Worm (Caenorhabditis elegans) whole organism, L1 larva: ENCODE measurements around the gene T13C5.6.

Experiments
- C04F5.9 ChIP-seq: sonication (generic microtip); optimal IDR thresholded peaks from 2 replicates; lab custom pipeline; 2016; ENCODE audit warnings: missing genetic modification characterization, missing compliant biosample characterization
- C16A3.4 ChIP-seq: fragments of 150-350 bp; optimal IDR thresholded peaks from 2 replicates; lab custom pipeline; 2014; ENCODE audit warnings: missing biosample characterization, missing genetic modification characterization
- C34B4.2 ChIP-seq: sonication (generic microtip); optimal IDR thresholded peaks from 2 replicates; lab custom pipeline; 2017; ENCODE audit warnings: mild to moderate bottlenecking, missing genetic modification characterization, missing compliant biosample characterization
- F16B12.6 ChIP-seq: fragments of 150-350 bp; optimal IDR thresholded peaks from 2 replicates; lab custom pipeline; 2014; ENCODE audit warnings: missing biosample characterization, missing genetic modification characterization
- Y116A8C.19 ChIP-seq: sonication (generic microtip); optimal IDR thresholded peaks from 2 replicates; lab custom pipeline; 2016; ENCODE audit warnings: missing compliant biosample characterization, missing genetic modification characterization, borderline replicate concordance
- ama-1 ChIP-seq: fragments of 150-350 bp; optimal IDR thresholded peaks from 2 replicates; lab custom pipeline; 2014
- blmp-1 ChIP-seq: fragments of 150-350 bp; optimal IDR thresholded peaks from 2 replicates; lab custom pipeline; 2014; ENCODE audit warnings: missing biosample characterization, missing genetic modification characterization
- ceh-8 ChIP-seq: fragments of 200-800 bp; sonication (Bioruptor generic); optimal IDR thresholded peaks from 2 replicates; lab custom pipeline; 2018; ENCODE audit warnings: mild to moderate bottlenecking, missing genetic modification characterization, moderate library complexity, missing compliant biosample characterization
- ceh-88 ChIP-seq: fragments of 200-800 bp; sonication (Bioruptor generic); IDR thresholded peaks from 2 replicates; pipeline ENCODE4 v1.3.6; 2022; ENCODE audit warnings: missing genetic modification characterization, missing compliant biosample characterization
- dsc-1 ChIP-seq: sonication (generic microtip); optimal IDR thresholded peaks from 2 replicates; lab custom pipeline; 2016; ENCODE audit warnings: mild to moderate bottlenecking, missing genetic modification characterization, missing compliant biosample characterization
- efl-3 ChIP-seq: fragments of 200-800 bp; sonication (Bioruptor generic); optimal IDR thresholded peaks from 2 replicates; lab custom pipeline; 2018; ENCODE audit warnings: mild to moderate bottlenecking, missing genetic modification characterization, missing compliant biosample characterization
- egl-13 ChIP-seq: sonication (generic microtip); optimal IDR thresholded peaks from 2 replicates; lab custom pipeline; 2016; ENCODE audit warnings: missing genotype, missing genetic modification reagents, missing genetic modification characterization, missing compliant biosample characterization
- egl-27 ChIP-seq, 2 experiments: fragments of 150-350 bp in 1 of 2; sonication (generic microtip); optimal IDR thresholded peaks; 3 replicates each; lab custom pipeline; 2017 to 2018; ENCODE audit warnings: missing biosample characterization in 2 of 2, missing genetic modification characterization in 2 of 2, missing genetic modification reagents in 2 of 2
- elt-2 ChIP-seq: sonication (generic microtip); optimal IDR thresholded peaks from 2 replicates; lab custom pipeline; 2016; ENCODE audit warnings: missing genetic modification characterization, mild to moderate bottlenecking, inconsistent platforms, missing compliant biosample characterization, missing genetic modification reagents
- elt-3 ChIP-seq, 6 experiments: fragments of 150-350 bp in 1 of 6; sonication (generic microtip); optimal IDR thresholded peaks; 2 replicates each; lab custom pipeline; 2017 to 2018; ENCODE audit warnings: missing biosample characterization in 6 of 6, missing genetic modification characterization in 6 of 6, inconsistent platforms in 1 of 6
- ets-5 ChIP-seq: fragments of 200-800 bp; sonication (Bioruptor generic); IDR thresholded peaks from 2 replicates; pipeline ENCODE4 v1.3.6; 2022; ENCODE audit warnings: missing genetic modification characterization, missing compliant biosample characterization
- fkh-10 ChIP-seq: sonication (generic microtip); optimal IDR thresholded peaks from 2 replicates; lab custom pipeline; 2017; ENCODE audit warnings: missing biosample characterization, missing genetic modification reagents, missing genetic modification characterization
- fkh-4 ChIP-seq: sonication (generic microtip); optimal IDR thresholded peaks from 2 replicates; lab custom pipeline; 2016; ENCODE audit warnings: missing compliant biosample characterization, missing genetic modification characterization, borderline replicate concordance
- fkh-8 ChIP-seq: sonication (generic microtip); optimal IDR thresholded peaks from 2 replicates; lab custom pipeline; 2016; ENCODE audit warnings: mild to moderate bottlenecking, missing genetic modification characterization, missing compliant biosample characterization
- fos-1 ChIP-seq: fragments of 150-350 bp; optimal IDR thresholded peaks from 2 replicates; lab custom pipeline; 2014; ENCODE audit warnings: missing biosample characterization, missing genetic modification characterization
- grh-1 ChIP-seq: fragments of 200-800 bp; sonication (Bioruptor generic); IDR thresholded peaks from 2 replicates; pipeline ENCODE4 v1.3.6; 2022; ENCODE audit warnings: missing genetic modification reagents, missing genetic modification characterization, missing compliant biosample characterization
- hlh-17 ChIP-seq: fragments of 200-800 bp; sonication (Bioruptor generic); optimal IDR thresholded peaks from 2 replicates; lab custom pipeline; 2018; ENCODE audit warnings: missing genetic modification characterization, mild to moderate bottlenecking, missing compliant biosample characterization, moderate library complexity, borderline replicate concordance
- isw-1 ChIP-seq: fragments of 200-800 bp; sonication (Bioruptor generic); IDR thresholded peaks from 2 replicates; pipeline ENCODE4 v1.3.6; 2022; ENCODE audit warnings: missing genetic modification characterization, missing compliant biosample characterization
- jun-1 ChIP-seq: fragments of 150-350 bp; optimal IDR thresholded peaks from 2 replicates; lab custom pipeline; 2014; ENCODE audit warnings: missing biosample characterization, missing genetic modification reagents, missing genetic modification characterization
- lin-13 ChIP-seq: fragments of 150-350 bp; optimal IDR thresholded peaks from 2 replicates; lab custom pipeline; 2014; ENCODE audit warnings: missing biosample characterization, missing genetic modification reagents, missing genetic modification characterization
- lin-14 ChIP-seq: fragments of 200-800 bp; sonication (Bioruptor generic); optimal IDR thresholded peaks from 2 replicates; lab custom pipeline; 2018; ENCODE audit warnings: mild to moderate bottlenecking, missing genetic modification characterization, moderate library complexity, missing compliant biosample characterization
- lin-35 ChIP-seq, 2 experiments: fragments of 150-350 bp; optimal IDR thresholded peaks; 2 replicates each; lab custom pipeline; 2014; ENCODE audit warnings: missing biosample characterization in 2 of 2, missing genetic modification characterization in 2 of 2, missing genetic modification reagents in 2 of 2
- lin-39 ChIP-seq: fragments of 150-350 bp; optimal IDR thresholded peaks from 2 replicates; lab custom pipeline; 2014; ENCODE audit warnings: missing biosample characterization, missing genetic modification reagents, missing genetic modification characterization
- lir-3 ChIP-seq: sonication (generic microtip); optimal IDR thresholded peaks from 2 replicates; lab custom pipeline; 2016; ENCODE audit warnings: mild to moderate bottlenecking, missing genetic modification characterization, moderate library complexity, missing compliant biosample characterization; ENCODE audit not compliant: poor library complexity
- lsy-2 ChIP-seq, 2 experiments: fragments of 150-350 bp; optimal IDR thresholded peaks; 2 replicates each; lab custom pipeline; 2014; ENCODE audit warnings: missing biosample characterization in 2 of 2, missing genetic modification characterization in 2 of 2
- mdl-1 ChIP-seq, 2 experiments: fragments of 150-350 bp; optimal IDR thresholded peaks; 2 replicates each; lab custom pipeline; 2014 to 2017; ENCODE audit warnings: missing biosample characterization in 2 of 2, missing genetic modification characterization in 2 of 2, inconsistent platforms in 1 of 2
- nhr-237 ChIP-seq: fragments of 150-350 bp; optimal IDR thresholded peaks from 2 replicates; lab custom pipeline; 2014; ENCODE audit warnings: missing biosample characterization, missing genetic modification characterization
- nhr-76 ChIP-seq: sonication (generic microtip); optimal IDR thresholded peaks from 2 replicates; lab custom pipeline; 2017; ENCODE audit warnings: missing biosample characterization, missing genetic modification characterization
- nhr-77 ChIP-seq: fragments of 150-350 bp; optimal IDR thresholded peaks from 2 replicates; lab custom pipeline; 2014; ENCODE audit warnings: missing biosample characterization, missing genetic modification characterization
- nhr-84 ChIP-seq: sonication (generic microtip); optimal IDR thresholded peaks from 2 replicates; lab custom pipeline; 2017; ENCODE audit warnings: missing biosample characterization, missing genetic modification characterization
- nhr-85 ChIP-seq: sonication (generic microtip); peaks from one replicate; lab custom pipeline; 2016; ENCODE audit warnings: missing genetic modification characterization, inconsistent platforms, missing compliant biosample characterization
- nhr-90 ChIP-seq: sonication (generic microtip); optimal IDR thresholded peaks from 2 replicates; lab custom pipeline; 2016; ENCODE audit warnings: mild to moderate bottlenecking, missing genetic modification characterization, missing compliant biosample characterization; ENCODE audit not compliant: poor library complexity
- pag-3 ChIP-seq: sonication (generic microtip); optimal IDR thresholded peaks from 2 replicates; lab custom pipeline; 2017; ENCODE audit warnings: missing genetic modification characterization, mild to moderate bottlenecking, missing compliant biosample characterization, antibody characterized with exemption, borderline replicate concordance; ENCODE audit not compliant: insufficient read depth
- pqm-1 ChIP-seq: sonication (generic microtip); optimal IDR thresholded peaks from 3 replicates; lab custom pipeline; 2017; ENCODE audit warnings: missing biosample characterization, missing genetic modification characterization
- rnt-1 ChIP-seq: sonication (generic microtip); optimal IDR thresholded peaks from 2 replicates; lab custom pipeline; 2016; ENCODE audit warnings: mild to moderate bottlenecking, missing genetic modification characterization, moderate library complexity, missing compliant biosample characterization
- skn-1 ChIP-seq: fragments of 150-350 bp; optimal IDR thresholded peaks from 2 replicates; lab custom pipeline; 2014; ENCODE audit warnings: missing biosample characterization, missing genetic modification characterization
- snu-23 ChIP-seq: sonication (generic microtip); optimal IDR thresholded peaks from 2 replicates; lab custom pipeline; 2016; ENCODE audit warnings: missing genetic modification characterization, missing compliant biosample characterization
- sptf-1 ChIP-seq: fragments of 150-350 bp; optimal IDR thresholded peaks from 2 replicates; lab custom pipeline; 2014; ENCODE audit warnings: missing biosample characterization, missing genetic modification characterization
- swsn-7 ChIP-seq: sonication (generic microtip); optimal IDR thresholded peaks from 2 replicates; lab custom pipeline; 2016; ENCODE audit warnings: missing genetic modification characterization, missing compliant biosample characterization
- tbx-2 ChIP-seq: sonication (generic microtip); optimal IDR thresholded peaks from 2 replicates; lab custom pipeline; 2016; ENCODE audit warnings: missing genetic modification characterization, missing compliant biosample characterization
- tlp-1 ChIP-seq: fragments of 150-350 bp; optimal IDR thresholded peaks from 2 replicates; lab custom pipeline; 2014; ENCODE audit warnings: missing biosample characterization, missing genetic modification characterization
- unc-62 ChIP-seq: fragments of 150-350 bp; optimal IDR thresholded peaks from 2 replicates; lab custom pipeline; 2014; ENCODE audit warnings: missing biosample characterization, missing genetic modification reagents, missing genetic modification characterization
- unc-86 ChIP-seq: sonication (generic microtip); optimal IDR thresholded peaks from 2 replicates; lab custom pipeline; 2016; ENCODE audit warnings: missing genetic modification characterization, missing compliant biosample characterization
- unc-98 ChIP-seq: fragments of 200-800 bp; sonication (Bioruptor generic); IDR thresholded peaks from 2 replicates; pipeline ENCODE4 v1.3.6; 2022; ENCODE audit warnings: missing genetic modification characterization, missing compliant biosample characterization
- zip-4 ChIP-seq: fragments of 200-800 bp; sonication (Bioruptor generic); optimal IDR thresholded peaks from 2 replicates; lab custom pipeline; 2018; ENCODE audit warnings: mild to moderate bottlenecking, missing genetic modification characterization, moderate library complexity, missing compliant biosample characterization
- ztf-11 ChIP-seq, 2 experiments: sonication (generic microtip); optimal IDR thresholded peaks; 2 replicates each; lab custom pipeline; 2016 to 2017; ENCODE audit warnings: missing genetic modification characterization in 2 of 2, missing biosample characterization in 1 of 2, missing compliant biosample characterization in 1 of 2

The T13C5.6 gene

ce11 chrX:6248778-6249658 lies 41.5 kb upstream of the T13C5.6 start (continued):
- TF ChIP-seq C16A3.4 (tag; lab: Kevin White, UChicago) (no peak), egl-27 (tag; optimal IDR thresholded peaks at IDR 0.05; lab: Kevin White, UChicago) (no peak), fos-1 (tag; lab: Kevin White, UChicago) (no peak), jun-1 (tag; lab: Kevin White, UChicago) (no peak), unc-98 (GFP tag; lab: Robert Waterston, UW) (no peak), F16B12.6 (tag; lab: Kevin White, UChicago) (no peak), Y116A8C.19 (tag; lab: Kevin White, UChicago) (no peak), nhr-76 (tag; lab: Kevin White, UChicago) (no peak), tlp-1 (no peak), fkh-8 (peak; percentile 36), pag-3 (tag; lab: Kevin White, UChicago) (peak; percentile 28), C34B4.2 (tag; lab: Kevin White, UChicago) (no peak), ceh-88 (no peak), lin-13 (GFP tag; lab: Kevin White, UChicago) (no peak), elt-2 (tag; lab: Kevin White, UChicago) (peak; percentile 37), fkh-4 (tag; lab: Kevin White, UChicago) (no peak), sptf-1 (tag; lab: Kevin White, UChicago) (no peak), lir-3 (tag; lab: Kevin White, UChicago) (no peak), dsc-1 (tag; lab: Kevin White, UChicago) (no peak), ets-5 (GFP tag; lab: Robert Waterston, UW) (no peak), tbx-2 (no peak), C04F5.9 (tag; lab: Kevin White, UChicago) (no peak), lin-35 (GFP tag; optimal IDR thresholded peaks at IDR 0.05; lab: Kevin White, UChicago) (no peak), ceh-8 (no peak), snu-23 (GFP tag; lab: Kevin White, UChicago) (no peak), swsn-7 (no peak), ztf-11 (tag; optimal IDR thresholded peaks at IDR 0.05; lab: Kevin White, UChicago) (no peak), nhr-237 (tag; lab: Kevin White, UChicago) (no peak), nhr-90 (no peak), unc-86 (tag; lab: Kevin White, UChicago) (peak; percentile 61), fkh-10 (GFP tag; lab: Kevin White, UChicago) (peak; percentile 66), ama-1 (lab: Kevin White, UChicago) (no peak), lin-14 (GFP tag; lab: Kevin White, UChicago) (peak; percentile 77), nhr-84 (tag; lab: Kevin White, UChicago) (no peak), nhr-77 (no peak), skn-1 (tag; lab: Kevin White, UChicago) (no peak), grh-1 (GFP tag; lab: Robert Waterston, UW) (no peak), elt-3 (tag; optimal IDR thresholded peaks at IDR 0.05; lab: Kevin White, UChicago) (no peak), mdl-1 (tag; optimal IDR thresholded peaks at IDR 0.05; lab: Kevin White, UChicago) (no peak), lsy-2 (tag; optimal IDR thresholded peaks at IDR 0.05; lab: Kevin White, UChicago) (no peak), efl-3 (GFP tag; lab: Kevin White, UChicago) (no peak), pqm-1 (no peak), unc-62 (GFP tag; lab: Kevin White, UChicago) (no peak), rnt-1 (tag; lab: Kevin White, UChicago) (peak; percentile 55), isw-1 (GFP tag; lab: Robert Waterston, UW) (peak; percentile 14; the same call in 1 of the 2 replicates), hlh-17 (GFP tag; lab: Kevin White, UChicago) (no peak), blmp-1 (tag; lab: Kevin White, UChicago) (peak; percentile 9), lin-39 (tag; lab: Kevin White, UChicago) (no peak), zip-4 (GFP tag; lab: Kevin White, UChicago) (no peak), nhr-85 (tag; lab: Kevin White, UChicago) (peak; percentile 37), egl-13 (tag; lab: Kevin White, UChicago) (no peak)
